Worm (Caenorhabditis elegans): Measurements from ENCODE around the gene C16C8.19.

C16C8.19 gene

ce11 chrII:3476536-3476935 is 18.2 kb downstream of the C16C8.19 start:
- no peak for TF ChIP-seq nhr-237 (tag; optimal IDR thresholded peaks at IDR 0.05)
- TF ChIP-seq ceh-16 (tag; optimal IDR thresholded peaks at IDR 0.05), result no peak
- no peak for TF ChIP-seq daf-12 (tag; optimal IDR thresholded peaks at IDR 0.05)
- TF ChIP-seq elt-3 (tag; optimal IDR thresholded peaks at IDR 0.05), result no peak
- TF ChIP-seq nhr-25 (tag; optimal IDR thresholded peaks at IDR 0.05), result no peak
- no peak for TF ChIP-seq pha-4 (tag; optimal IDR thresholded peaks at IDR 0.05)
- no peak for TF ChIP-seq hmg-11 (tag; optimal IDR thresholded peaks at IDR 0.05)
- no peak for TF ChIP-seq nhr-12 (tag; optimal IDR thresholded peaks at IDR 0.05)
- no peak for TF ChIP-seq mdl-1 (tag; optimal IDR thresholded peaks at IDR 0.05)
- TF ChIP-seq eor-1 (tag; optimal IDR thresholded peaks at IDR 0.05), result no peak
- no peak for TF ChIP-seq nfya-1 (tag; optimal IDR thresholded peaks at IDR 0.05; ENCODE audit: insufficient read depth)
- TF ChIP-seq unc-39 (tag; optimal IDR thresholded peaks at IDR 0.05), result no peak
- TF ChIP-seq elt-1 (tag; optimal IDR thresholded peaks at IDR 0.05), result no peak
- TF ChIP-seq R02D3.7 (tag; optimal IDR thresholded peaks at IDR 0.05), result no peak
- no peak for TF ChIP-seq tbx-2 (tag; optimal IDR thresholded peaks at IDR 0.05)
- TF ChIP-seq nhr-11 (tag; optimal IDR thresholded peaks at IDR 0.05), result no peak
- TF ChIP-seq mml-1 (tag; optimal IDR thresholded peaks at IDR 0.05), result no peak
- TF ChIP-seq egl-5 (tag; optimal IDR thresholded peaks at IDR 0.05), result no peak
- no peak for TF ChIP-seq lin-15B (tag; optimal IDR thresholded peaks at IDR 0.05)
- no peak for TF ChIP-seq sea-2 (GFP tag; optimal IDR thresholded peaks at IDR 0.05)

- no peak for TF ChIP-seq nhr-12 (tag; optimal IDR thresholded peaks at IDR 0.05)
- no peak for TF ChIP-seq jun-1 (tag; optimal IDR thresholded peaks at IDR 0.05)
- TF ChIP-seq nhr-77 (tag; optimal IDR thresholded peaks at IDR 0.05), result no peak
- TF ChIP-seq R02D3.7 (tag; optimal IDR thresholded peaks at IDR 0.05), result no peak
- TF ChIP-seq ZK546.5 (tag; optimal IDR thresholded peaks at IDR 0.05), result no peak
- TF ChIP-seq nhr-43 (tag; optimal IDR thresholded peaks at IDR 0.05; ENCODE audit: poor library complexity, severe bottlenecking), result no peak
- no peak for TF ChIP-seq nhr-67 (tag; optimal IDR thresholded peaks at IDR 0.05)
- no peak for TF ChIP-seq skn-1 (tag; optimal IDR thresholded peaks at IDR 0.05)
- TF ChIP-seq nhr-237 (tag; optimal IDR thresholded peaks at IDR 0.05), result no peak
- TF ChIP-seq elt-2 (tag; optimal IDR thresholded peaks at IDR 0.05), result no peak
- TF ChIP-seq eor-1 (tag; optimal IDR thresholded peaks at IDR 0.05), result no peak
- no peak for TF ChIP-seq ceh-28 (tag; optimal IDR thresholded peaks at IDR 0.05)
- TF ChIP-seq ztf-11 (tag; optimal IDR thresholded peaks at IDR 0.05), result no peak
- TF ChIP-seq mml-1 (tag; optimal IDR thresholded peaks at IDR 0.05), result no peak
- TF ChIP-seq snpc-4 (tag; optimal IDR thresholded peaks at IDR 0.05), result no peak
Measured at ce11 chrII:3477171-3477570, 18.9 kb downstream of the C16C8.19 start, which contains the start of gene fbxb-104. fbxb-104 (minus strand) TSS chrII:3477271.

- TF ChIP-seq ceh-28 (tag; optimal IDR thresholded peaks at IDR 0.05) (no peak), pha-4 (tag; optimal IDR thresholded peaks at IDR 0.05) (no peak), nhr-67 (tag; optimal IDR thresholded peaks at IDR 0.05) (no peak), lin-39 (tag; optimal IDR thresholded peaks at IDR 0.05) (no peak), nhr-12 (tag; optimal IDR thresholded peaks at IDR 0.05) (no peak)
Measured at ce11 chrII:3481584-3481983, 23.3 kb downstream of the C16C8.19 start, which contains the start of gene Y49F6B.8. Y49F6B.8 (minus strand) TSS chrII:3481684.

ce11 chrII:3482231-3482630 is 23.9 kb downstream of the C16C8.19 start, which contains the start of gene smu-2:
smu-2 (plus strand) TSS chrII:3482408.
- TF ChIP-seq R02D3.7 (tag; optimal IDR thresholded peaks at IDR 0.05) (peak; percentile 1), nhr-23 (tag; optimal IDR thresholded peaks at IDR 0.05) (peak; percentile 17), nhr-28 (tag; optimal IDR thresholded peaks at IDR 0.05) (no peak), lin-15B (tag; optimal IDR thresholded peaks at IDR 0.05) (peak; percentile 91), nhr-12 (tag; optimal IDR thresholded peaks at IDR 0.05) (no peak), ceh-28 (tag; optimal IDR thresholded peaks at IDR 0.05) (no peak), nhr-43 (tag; optimal IDR thresholded peaks at IDR 0.05; ENCODE audit: poor library complexity, severe bottlenecking) (no peak), elt-2 (tag; optimal IDR thresholded peaks at IDR 0.05) (peak; percentile 11), hmg-11 (tag; optimal IDR thresholded peaks at IDR 0.05) (no peak), elt-1 (tag; optimal IDR thresholded peaks at IDR 0.05) (no peak), jun-1 (tag; optimal IDR thresholded peaks at IDR 0.05) (no peak), egl-5 (tag; optimal IDR thresholded peaks at IDR 0.05) (peak; percentile 69), nhr-25 (tag; optimal IDR thresholded peaks at IDR 0.05) (peak; percentile 20), nhr-76 (tag; optimal IDR thresholded peaks at IDR 0.05) (no peak), nhr-11 (tag; optimal IDR thresholded peaks at IDR 0.05) (no peak), fkh-10 (GFP tag; optimal IDR thresholded peaks at IDR 0.05) (peak; percentile 17), lin-39 (tag; optimal IDR thresholded peaks at IDR 0.05) (peak; percentile 59), nfya-1 (tag; optimal IDR thresholded peaks at IDR 0.05; ENCODE audit: insufficient read depth) (peak; percentile 55), skn-1 (tag; optimal IDR thresholded peaks at IDR 0.05) (no peak), ceh-16 (tag; optimal IDR thresholded peaks at IDR 0.05) (no peak), snpc-4 (tag; optimal IDR thresholded peaks at IDR 0.05) (peak; percentile 55), mdl-1 (tag; optimal IDR thresholded peaks at IDR 0.05) (no peak), fkh-2 (tag; optimal IDR thresholded peaks at IDR 0.05) (no peak)
